Worm (Caenorhabditis elegans) whole organism, young adult: ENCODE results near the gene dhs-16.
A peak's percentile ranks its signal among the peaks of the same experiment; 100 is the strongest.

Source experiments
- B0019.2 ChIP-seq: fragments of 200-800 bp; sonication (Bioruptor generic); conservative IDR thresholded peaks from 2 replicates; pipeline ENCODE4 v1.3.6; 2022; ENCODE audit warnings: missing genetic modification reagents, missing genetic modification characterization, missing compliant biosample characterization
- C06A6.2 ChIP-seq: fragments of 200-800 bp; sonication (Bioruptor generic); conservative IDR thresholded peaks from 2 replicates; pipeline ENCODE4 v1.3.6; 2022; ENCODE audit warnings: missing genetic modification characterization, missing compliant biosample characterization
- K12H6.12 ChIP-seq: fragments of 200-800 bp; sonication (Bioruptor generic); optimal IDR thresholded peaks from 2 replicates; lab custom pipeline; 2018; ENCODE audit warnings: mild to moderate bottlenecking, missing genetic modification characterization, missing compliant biosample characterization
- Y79H2A.3 ChIP-seq: fragments of 200-800 bp; sonication (Bioruptor generic); conservative IDR thresholded peaks from 2 replicates; pipeline ENCODE4 v1.3.6; 2022; ENCODE audit warnings: missing genetic modification reagents, missing genetic modification characterization, missing compliant biosample characterization
- ZK185.1 ChIP-seq: sonication (generic microtip); optimal IDR thresholded peaks from 2 replicates; lab custom pipeline; 2016; ENCODE audit warnings: mild to moderate bottlenecking, missing genetic modification characterization, missing compliant biosample characterization; ENCODE audit not compliant: poor library complexity, severe bottlenecking
- lin-40 ChIP-seq: sonication (generic microtip); optimal IDR thresholded peaks from 2 replicates; lab custom pipeline; 2016; ENCODE audit warnings: missing genetic modification characterization, mild to moderate bottlenecking, missing compliant biosample characterization, missing genotype, missing genetic modification reagents
- nfya-1 ChIP-seq: sonication (generic microtip); optimal IDR thresholded peaks from 2 replicates; lab custom pipeline; 2017; ENCODE audit warnings: antibody characterized with exemption, missing compliant biosample characterization, missing genetic modification characterization, borderline replicate concordance; ENCODE audit not compliant: insufficient read depth
- nhr-27 ChIP-seq: fragments of 200-800 bp; sonication (Bioruptor generic); optimal IDR thresholded peaks from 2 replicates; lab custom pipeline; 2018; ENCODE audit warnings: mild to moderate bottlenecking, missing genetic modification characterization, moderate library complexity, missing compliant biosample characterization
- snpc-4 ChIP-seq, 5 experiments: fragments of 150-350 bp in 1 of 5; sonication (generic microtip) in 4 of 5; optimal IDR thresholded peaks; 2 replicates each; lab custom pipeline; 2014 to 2018; ENCODE audit warnings: missing genetic modification characterization in 5 of 5, missing biosample characterization in 3 of 5, antibody characterized with exemption in 2 of 5, mild to moderate bottlenecking in 2 of 5, missing compliant biosample characterization in 2 of 5, missing genotype in 2 of 5, moderate library complexity in 2 of 5, missing genetic modification reagents in 1 of 5
- zim-3 ChIP-seq: sonication (generic microtip); optimal IDR thresholded peaks from 2 replicates; lab custom pipeline; 2017; ENCODE audit warnings: mild to moderate bottlenecking, missing genetic modification characterization, moderate library complexity, missing compliant biosample characterization
- ztf-28 ChIP-seq: fragments of 200-800 bp; sonication (Bioruptor generic); IDR thresholded peaks from 2 replicates; pipeline ENCODE4 v1.3.6; 2022; ENCODE audit warnings: missing genetic modification reagents, missing genetic modification characterization, missing compliant biosample characterization

ce11 chrV:5963696-5964095, 19.8 kb upstream of the dhs-16 start, which contains the start of gene pcm-1:
- TF ChIP-seq C06A6.2 (GFP tag; lab: Robert Waterston, UW) (no peak), snpc-4 (GFP tag; optimal IDR thresholded peaks at IDR 0.05; lab: Kevin White, UChicago) (no peak), snpc-4 (tag; optimal IDR thresholded peaks at IDR 0.05; lab: Kevin White, UChicago) (no peak), zim-3 (tag; lab: Kevin White, UChicago) (no peak), Y79H2A.3 (no peak), nfya-1 (tag; lab: Kevin White, UChicago) (no peak), B0019.2 (no peak), ztf-28 (GFP tag; lab: Robert Waterston, UW) (no peak), nhr-27 (tag; lab: Kevin White, UChicago) (no peak), ZK185.1 (no peak), lin-40 (tag; lab: Kevin White, UChicago) (no peak), K12H6.12 (peak; percentile 33)
